Fruit fly (Drosophila melanogaster) whole organism, prepupa: ENCODE measurements around the gene CG13041.

Experiments used
- CG10631 ChIP-seq: fragments of 200-800 bp; sonication (Bioruptor generic); optimal IDR thresholded peaks from 2 replicates; lab custom pipeline; 2016; ENCODE audit warnings: missing biosample characterization, missing genetic modification characterization
- CG15336 ChIP-seq: fragments of 200-800 bp; sonication (Bioruptor generic); IDR thresholded peaks from 2 replicates; pipeline ENCODE4 v1.3.6; 2022; ENCODE audit warnings: missing biosample characterization, missing genetic modification characterization
- CG16779 ChIP-seq: fragments of 200-800 bp; sonication (Bioruptor generic); optimal IDR thresholded peaks from 3 replicates; lab custom pipeline; 2017; ENCODE audit warnings: missing biosample characterization, mild to moderate bottlenecking, missing genetic modification characterization
- CG32006 ChIP-seq: fragments of 200-800 bp; sonication (Bioruptor generic); optimal IDR thresholded peaks from 3 replicates; lab custom pipeline; 2017; ENCODE audit warnings: missing biosample characterization, mild to moderate bottlenecking, missing genetic modification characterization
- CG34406 ChIP-seq: fragments of 200-800 bp; sonication (Bioruptor generic); optimal IDR thresholded peaks from 3 replicates; lab custom pipeline; 2016; ENCODE audit warnings: missing biosample characterization, missing genetic modification characterization
- CG4318 ChIP-seq: fragments of 200-800 bp; sonication (Bioruptor generic); optimal IDR thresholded peaks from 3 replicates; lab custom pipeline; 2017; ENCODE audit warnings: missing biosample characterization, mild to moderate bottlenecking, missing genetic modification characterization
- CG6163 ChIP-seq: fragments of 200-800 bp; sonication (Bioruptor generic); IDR thresholded peaks from 3 replicates; pipeline ENCODE4 v1.3.6; 2022; ENCODE audit warnings: missing biosample characterization, missing genetic modification characterization
- CG6276 ChIP-seq: fragments of 200-800 bp; sonication (Bioruptor generic); optimal IDR thresholded peaks from 2 replicates; lab custom pipeline; 2017; ENCODE audit warnings: missing biosample characterization, mild to moderate bottlenecking, missing genetic modification characterization
- CG6792 ChIP-seq: fragments of 200-800 bp; sonication (Bioruptor generic); optimal IDR thresholded peaks from 3 replicates; lab custom pipeline; 2016; ENCODE audit warnings: missing biosample characterization, missing genetic modification characterization
- CG6808 ChIP-seq: fragments of 200-800 bp; sonication (Bioruptor generic); optimal IDR thresholded peaks from 3 replicates; lab custom pipeline; 2017; ENCODE audit warnings: missing biosample characterization, missing genetic modification characterization, mild to moderate bottlenecking, moderate library complexity, missing genetic modification reagents
- CG6854 ChIP-seq: fragments of 200-800 bp; sonication (Bioruptor generic); optimal IDR thresholded peaks from 2 replicates; lab custom pipeline; 2017; ENCODE audit warnings: missing biosample characterization, mild to moderate bottlenecking, missing genetic modification characterization
- CG8119 ChIP-seq: fragments of 200-800 bp; sonication (Bioruptor generic); IDR thresholded peaks from 3 replicates; pipeline ENCODE4 v1.3.6; 2022; ENCODE audit warnings: missing biosample characterization, missing genetic modification characterization
- CG9139 ChIP-seq: fragments of 200-800 bp; sonication (Bioruptor generic); optimal IDR thresholded peaks from 3 replicates; lab custom pipeline; 2017; ENCODE audit warnings: missing biosample characterization, mild to moderate bottlenecking, missing genetic modification characterization
- Eip78C ChIP-seq: fragments of 200-800 bp; sonication (Bioruptor generic); peaks from one replicate; lab custom pipeline; 2016; ENCODE audit warnings: missing biosample characterization, missing genetic modification characterization
- Hr38 ChIP-seq: sonication (Bioruptor generic); optimal IDR thresholded peaks from 2 replicates; lab custom pipeline; 2016; ENCODE audit warnings: missing biosample characterization, missing genetic modification characterization
- Hr4 ChIP-seq: fragments of 200-800 bp; sonication (Bioruptor generic); optimal IDR thresholded peaks from 3 replicates; lab custom pipeline; 2016; ENCODE audit warnings: missing biosample characterization, missing genetic modification characterization
- Smox ChIP-seq: fragments of 200-800 bp; sonication (Bioruptor generic); optimal IDR thresholded peaks from 3 replicates; lab custom pipeline; 2016; ENCODE audit warnings: missing biosample characterization, missing genetic modification characterization
- Sox102F ChIP-seq: fragments of 200-800 bp; sonication (Bioruptor generic); optimal IDR thresholded peaks from 2 replicates; lab custom pipeline; 2016; ENCODE audit warnings: missing biosample characterization, mild to moderate bottlenecking, missing genetic modification characterization
- Sox15 ChIP-seq: fragments of 200-800 bp; sonication (Bioruptor generic); optimal IDR thresholded peaks from 3 replicates; lab custom pipeline; 2016; ENCODE audit warnings: missing biosample characterization, missing genetic modification characterization
- achi ChIP-seq: fragments of 200-800 bp; sonication (Bioruptor generic); optimal IDR thresholded peaks from 3 replicates; lab custom pipeline; 2016; ENCODE audit warnings: missing biosample characterization, missing genetic modification characterization
- acj6 ChIP-seq: fragments of 200-800 bp; sonication (Bioruptor generic); optimal IDR thresholded peaks from 3 replicates; lab custom pipeline; 2016; ENCODE audit warnings: missing biosample characterization, missing genetic modification characterization
- cyc ChIP-seq: fragments of 200-800 bp; sonication (Bioruptor generic); optimal IDR thresholded peaks from 3 replicates; lab custom pipeline; 2016; ENCODE audit warnings: missing biosample characterization, missing genetic modification characterization
- dac ChIP-seq: fragments of 200-800 bp; sonication (Bioruptor generic); optimal IDR thresholded peaks from 2 replicates; lab custom pipeline; 2017; ENCODE audit warnings: missing biosample characterization, mild to moderate bottlenecking, missing genetic modification characterization
- dsx ChIP-seq: fragments of 200-800 bp; optimal IDR thresholded peaks from 3 replicates; lab custom pipeline; 2019; ENCODE audit warnings: missing biosample characterization, mild to moderate bottlenecking, missing genetic modification characterization, moderate library complexity; ENCODE audit not compliant: poor library complexity, severe bottlenecking
- eg ChIP-seq: fragments of 200-800 bp; sonication (Bioruptor generic); IDR thresholded peaks from 3 replicates; pipeline ENCODE4 v1.3.6; 2022; ENCODE audit warnings: missing biosample characterization, missing genetic modification characterization
- fd85E ChIP-seq: fragments of 200-800 bp; sonication (Bioruptor generic); optimal IDR thresholded peaks from 3 replicates; lab custom pipeline; 2016; ENCODE audit warnings: missing biosample characterization, missing genetic modification characterization
- fkh ChIP-seq: fragments of 200-800 bp; sonication (Bioruptor generic); optimal IDR thresholded peaks from 3 replicates; lab custom pipeline; 2017; ENCODE audit warnings: missing biosample characterization, mild to moderate bottlenecking, missing genetic modification characterization, moderate library complexity
- pdm3 ChIP-seq: fragments of 200-800 bp; sonication (Bioruptor generic); optimal IDR thresholded peaks from 3 replicates; lab custom pipeline; 2016; ENCODE audit warnings: missing biosample characterization, missing genetic modification characterization
- ss ChIP-seq, 2 experiments: fragments of 200-800 bp; sonication (Bioruptor generic); optimal IDR thresholded peaks; 2 replicates in 1 of 2; 3 replicates in 1 of 2; lab custom pipeline; 2017 to 2018; ENCODE audit warnings: mild to moderate bottlenecking in 2 of 2, missing biosample characterization in 2 of 2, missing genetic modification characterization in 2 of 2, moderate library complexity in 1 of 2
- svp ChIP-seq: fragments of 200-800 bp; sonication (Bioruptor generic); peaks from one replicate; lab custom pipeline; 2016; ENCODE audit warnings: missing biosample characterization, missing genetic modification characterization
- topi ChIP-seq: fragments of 200-800 bp; sonication (Bioruptor generic); optimal IDR thresholded peaks from 3 replicates; lab custom pipeline; 2016; ENCODE audit warnings: missing biosample characterization, missing genetic modification characterization
- vri ChIP-seq: fragments of 200-800 bp; sonication (Bioruptor generic); optimal IDR thresholded peaks from 3 replicates; lab custom pipeline; 2016; ENCODE audit warnings: missing biosample characterization, mild to moderate bottlenecking, missing genetic modification characterization

Gene CG13041

dm6 chr3L:16328207-16328891 lies 9.0 kb upstream of the CG13041 start, which contains the start of gene CG13058 (continued):
- TF ChIP-seq CG9139 (GFP tag; lab: Kevin White, UChicago) (no peak), cyc (GFP tag; lab: Kevin White, UChicago) (no peak), svp (no peak), Smox (no peak), vri (GFP tag; lab: Kevin White, UChicago) (no peak), CG6808 (GFP tag; lab: Kevin White, UChicago) (peak; percentile 40), CG6854 (GFP tag; lab: Kevin White, UChicago) (no peak), CG15336 (peak; percentile 93), acj6 (GFP tag; lab: Kevin White, UChicago) (peak; percentile 50), topi (GFP tag; lab: Kevin White, UChicago) (no peak), Eip78C (peak; percentile 70), CG6792 (GFP tag; lab: Kevin White, UChicago) (peak; percentile 21)

DNA sequence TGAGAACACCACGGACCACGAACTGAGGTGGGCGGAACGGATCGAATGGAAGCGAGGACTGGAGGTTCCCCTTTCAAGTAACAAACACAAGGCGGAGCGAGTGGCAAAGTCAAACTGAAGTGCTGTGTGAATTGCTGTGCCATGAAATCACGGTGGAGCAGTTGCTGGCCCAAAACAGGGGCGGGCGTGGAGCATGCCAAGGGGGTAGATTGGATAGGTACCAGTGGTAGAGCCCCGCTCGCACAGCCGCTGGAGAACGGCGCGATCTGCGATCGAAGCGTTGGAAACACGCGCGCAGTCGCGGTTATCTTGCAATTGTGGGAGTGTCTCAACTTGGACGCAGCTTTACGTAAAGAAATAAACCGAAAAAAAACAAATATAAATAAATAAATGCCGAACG lies 8.4 kb upstream of the CG13041 start, which contains the start of gene CG13038:
Gene CG13038 (minus strand): TSS at position 118 of the 400 bp plus-strand sequence.
- no peak for TF ChIP-seq CG16779 (tag; lab: Kevin White, UChicago)
- peak; percentile 16 for TF ChIP-seq svp
- peak; percentile 48 for TF ChIP-seq eg (GFP tag; lab: Robert Waterston, UW)
- TF ChIP-seq ss (GFP tag; optimal IDR thresholded peaks at IDR 0.05; lab: Kevin White, UChicago), result peak in 1 of 2 experiments; percentile 15
- TF ChIP-seq CG6163, result 0 out of 3 replicates have a peak, but pooled peaks have one; percentile 27
- no peak for TF ChIP-seq Sox15
- no peak for TF ChIP-seq Hr38

dm6 chr3L:16326657-16327056 lies 7.3 kb upstream of the CG13041 start, which contains the start of the genes CG13040 and CG13039:
Gene CG13040 (minus strand): TSS chr3L:16326757.
Gene CG13039 (minus strand): TSS chr3L:16326762.
- no peak for TF ChIP-seq CG6854 (GFP tag; lab: Kevin White, UChicago)
- no peak for TF ChIP-seq CG6808 (GFP tag; lab: Kevin White, UChicago)
- TF ChIP-seq CG15336, result no peak
- no peak for TF ChIP-seq fkh (GFP tag; lab: Kevin White, UChicago)
- no peak for TF ChIP-seq dac (GFP tag; lab: Kevin White, UChicago)
- TF ChIP-seq Sox102F (GFP tag; lab: Kevin White, UChicago), result no peak
- TF ChIP-seq CG16779 (tag; lab: Kevin White, UChicago), result no peak
- no peak for TF ChIP-seq CG9139 (GFP tag; lab: Kevin White, UChicago)
- TF ChIP-seq fd85E (GFP tag; lab: Kevin White, UChicago), result no peak
- TF ChIP-seq Hr4 (GFP tag; lab: Kevin White, UChicago), result no peak
- no peak for TF ChIP-seq ss (GFP tag; optimal IDR thresholded peaks at IDR 0.05; lab: Kevin White, UChicago)
- TF ChIP-seq CG32006 (GFP tag; lab: Kevin White, UChicago), result no peak

- TF ChIP-seq CG32006 (GFP tag; lab: Kevin White, UChicago) (no peak), fkh (GFP tag; lab: Kevin White, UChicago) (no peak), achi (no peak), svp (no peak)
Observed at dm6 chr3L:16323372-16323771, 4.0 kb upstream of the CG13041 start, which contains the start of gene CG13059. Gene CG13059 (plus strand): TSS chr3L:16323672.

dm6 chr3L:16321172-16321571 lies 1.8 kb upstream of the CG13041 start, which contains the start of gene CG42718:
Gene CG42718 (minus strand): TSS chr3L:16321272.
- TF ChIP-seq vri (GFP tag; lab: Kevin White, UChicago) (no peak), eg (GFP tag; lab: Robert Waterston, UW) (no peak), CG6808 (GFP tag; lab: Kevin White, UChicago) (no peak), CG8119 (no peak), CG34406 (GFP tag; lab: Kevin White, UChicago) (no peak), CG4318 (no peak), CG6276 (no peak), Sox102F (GFP tag; lab: Kevin White, UChicago) (no peak), CG10631 (GFP tag; lab: Kevin White, UChicago) (no peak), CG6854 (GFP tag; lab: Kevin White, UChicago) (no peak), dsx (no peak), pdm3 (GFP tag; lab: Kevin White, UChicago) (no peak)
